Worm (Caenorhabditis elegans) whole organism, young adult: ENCODE data around the gene lin-37.

ENCODE experiments used
- F22D6.2 ChIP-seq: sonication (generic microtip); optimal IDR thresholded peaks from 2 replicates; lab custom pipeline; 2016; ENCODE audit warnings: mild to moderate bottlenecking, missing genetic modification characterization, missing compliant biosample characterization
- F55B11.4 ChIP-seq: sonication (generic microtip); optimal IDR thresholded peaks from 2 replicates; lab custom pipeline; 2016; ENCODE audit warnings: missing compliant biosample characterization, missing genetic modification characterization, borderline replicate concordance; ENCODE audit not compliant: insufficient read depth
- K12H6.12 ChIP-seq: fragments of 200-800 bp; sonication (Bioruptor generic); optimal IDR thresholded peaks from 2 replicates; lab custom pipeline; 2018; ENCODE audit warnings: mild to moderate bottlenecking, missing genetic modification characterization, missing compliant biosample characterization
- ZK185.1 ChIP-seq: sonication (generic microtip); optimal IDR thresholded peaks from 2 replicates; lab custom pipeline; 2016; ENCODE audit warnings: mild to moderate bottlenecking, missing genetic modification characterization, missing compliant biosample characterization; ENCODE audit not compliant: poor library complexity, severe bottlenecking
- ccch-3 ChIP-seq: fragments of 200-800 bp; sonication (Bioruptor generic); optimal IDR thresholded peaks from 2 replicates; lab custom pipeline; 2018; ENCODE audit warnings: mild to moderate bottlenecking, missing genetic modification characterization, missing compliant biosample characterization
- mel-28 ChIP-seq: sonication (generic microtip); optimal IDR thresholded peaks from 2 replicates; lab custom pipeline; 2016; ENCODE audit warnings: borderline replicate concordance, mild to moderate bottlenecking, missing genetic modification characterization, missing compliant biosample characterization
- nhr-90 ChIP-seq: sonication (generic microtip); optimal IDR thresholded peaks from 2 replicates; lab custom pipeline; 2016; ENCODE audit warnings: missing genotype, mild to moderate bottlenecking, missing genetic modification characterization, missing compliant biosample characterization
- pha-4 ChIP-seq: fragments of 150-350 bp; sonication (generic microtip); optimal IDR thresholded peaks from 2 replicates; lab custom pipeline; 2014; ENCODE audit warnings: missing biosample characterization, missing genetic modification reagents, missing genetic modification characterization
- sea-2 ChIP-seq: fragments of 200-800 bp; sonication (Bioruptor generic); IDR thresholded peaks from 2 replicates; pipeline ENCODE4 v1.3.6; 2022; ENCODE audit warnings: missing genetic modification characterization, missing compliant biosample characterization
- tlf-1 ChIP-seq: fragments of 200-800 bp; sonication (Bioruptor generic); optimal IDR thresholded peaks from 2 replicates; lab custom pipeline; 2018; ENCODE audit warnings: mild to moderate bottlenecking, missing genetic modification characterization, missing compliant biosample characterization

ce11 chrIII:7063061-7063460 is 9.3 kb downstream of the lin-37 start:
- TF ChIP-seq pha-4 (tag; lab: Kevin White, UChicago) (no peak), nhr-90 (tag; lab: Kevin White, UChicago) (no peak), sea-2 (GFP tag; lab: Robert Waterston, UW) (no peak), ccch-3 (GFP tag; lab: Kevin White, UChicago) (no peak), K12H6.12 (tag; lab: Kevin White, UChicago) (no peak), ZK185.1 (tag; lab: Kevin White, UChicago) (no peak), F55B11.4 (tag; lab: Kevin White, UChicago) (no peak), F22D6.2 (tag; lab: Kevin White, UChicago) (no peak), tlf-1 (no peak), mel-28 (no peak)
